Fruit fly (Drosophila melanogaster) whole organism, embryonic: ENCODE data around the gene CG6443.

ENCODE experiments used
- ATbp ChIP-seq: fragments of 200-800 bp; sonication (Bioruptor generic); optimal IDR thresholded peaks from 2 replicates; lab custom pipeline; 2017; ENCODE audit warnings: missing biosample characterization, mild to moderate bottlenecking, missing genetic modification characterization, missing genetic modification reagents
- Atf3 ChIP-seq: fragments of 200-800 bp; sonication (Bioruptor generic); optimal IDR thresholded peaks from 3 replicates; lab custom pipeline; 2016; ENCODE audit warnings: missing biosample characterization, missing genetic modification characterization
- Bgb ChIP-seq: fragments of 200-800 bp; sonication (Bioruptor generic); IDR thresholded peaks from 2 replicates; pipeline ENCODE4 v1.3.6; 2022; ENCODE audit warnings: missing biosample characterization, missing genetic modification characterization; ENCODE audit not compliant: partially characterized antibody
- Bteb2 ChIP-seq: fragments of 200-800 bp; sonication (Bioruptor generic); optimal IDR thresholded peaks from 2 replicates; lab custom pipeline; 2016; ENCODE audit warnings: missing biosample characterization, missing genetic modification characterization
- CG11093 ChIP-seq: fragments of 200-800 bp; sonication (Bioruptor generic); IDR thresholded peaks from 3 replicates; pipeline ENCODE4 v1.3.6; 2022; ENCODE audit warnings: missing biosample characterization, missing genetic modification characterization
- CG13775 ChIP-seq: fragments of 200-800 bp; sonication (Bioruptor generic); optimal IDR thresholded peaks from 3 replicates; lab custom pipeline; 2017; ENCODE audit warnings: missing biosample characterization, mild to moderate bottlenecking, missing genetic modification characterization
- CG13894 ChIP-seq: fragments of 200-800 bp; sonication (Bioruptor generic); optimal IDR thresholded peaks from 3 replicates; lab custom pipeline; 2018; ENCODE audit warnings: missing biosample characterization, mild to moderate bottlenecking, missing genetic modification characterization, moderate library complexity
- CG14667 ChIP-seq: fragments of 200-800 bp; sonication (Bioruptor generic); IDR thresholded peaks from 2 replicates; pipeline ENCODE4 v1.3.6; 2022; ENCODE audit warnings: missing biosample characterization, missing genetic modification characterization
- CG15269 ChIP-seq: fragments of 200-800 bp; sonication (Bioruptor generic); optimal IDR thresholded peaks from 2 replicates; lab custom pipeline; 2018; ENCODE audit warnings: missing biosample characterization, mild to moderate bottlenecking, missing genetic modification characterization, moderate library complexity
- CG1603 ChIP-seq: fragments of 200-800 bp; sonication (Bioruptor generic); optimal IDR thresholded peaks from 2 replicates; lab custom pipeline; 2019; ENCODE audit warnings: missing biosample characterization, mild to moderate bottlenecking, missing genetic modification characterization, moderate library complexity
- CG17829 ChIP-seq: fragments of 200-800 bp; optimal IDR thresholded peaks from 2 replicates; lab custom pipeline; 2019; ENCODE audit warnings: missing biosample characterization, mild to moderate bottlenecking, missing genetic modification characterization, moderate library complexity
- CG18764 ChIP-seq: fragments of 200-800 bp; sonication (Bioruptor generic); optimal IDR thresholded peaks from 3 replicates; lab custom pipeline; 2016; ENCODE audit warnings: missing biosample characterization, missing genetic modification characterization
- CG2116 ChIP-seq: fragments of 200-800 bp; sonication (Bioruptor generic); optimal IDR thresholded peaks from 3 replicates; lab custom pipeline; 2018; ENCODE audit warnings: missing biosample characterization, mild to moderate bottlenecking, missing genetic modification characterization
- CG30431 ChIP-seq: fragments of 200-800 bp; sonication (Bioruptor generic); optimal IDR thresholded peaks from 2 replicates; lab custom pipeline; 2017; ENCODE audit warnings: missing biosample characterization, missing genetic modification characterization
- CG3281 ChIP-seq: fragments of 200-800 bp; sonication (Bioruptor generic); optimal IDR thresholded peaks from 3 replicates; lab custom pipeline; 2017; ENCODE audit warnings: missing biosample characterization, mild to moderate bottlenecking, missing genetic modification characterization
- CG34224 ChIP-seq: fragments of 200-800 bp; sonication (Bioruptor generic); IDR thresholded peaks from 3 replicates; pipeline ENCODE4 v1.3.6; 2022; ENCODE audit warnings: missing biosample characterization, missing genetic modification characterization; ENCODE audit not compliant: partially characterized antibody
- CG3726 ChIP-seq: fragments of 200-800 bp; sonication (Bioruptor generic); IDR thresholded peaks from 3 replicates; pipeline ENCODE4, ENCODE4 v1.3.6; 2022; ENCODE audit warnings: missing biosample characterization, missing genetic modification characterization
- CG4617 ChIP-seq: fragments of 200-800 bp; sonication (Bioruptor generic); optimal IDR thresholded peaks from 3 replicates; lab custom pipeline; 2016; ENCODE audit warnings: missing biosample characterization, missing genetic modification characterization, borderline replicate concordance
- CG6791 ChIP-seq: fragments of 200-800 bp; sonication (Bioruptor generic); IDR thresholded peaks from 3 replicates; pipeline ENCODE4 v1.3.6; 2022; ENCODE audit warnings: missing biosample characterization, missing genetic modification characterization; ENCODE audit not compliant: partially characterized antibody
- CG6854 ChIP-seq: fragments of 200-800 bp; sonication (Bioruptor generic); optimal IDR thresholded peaks from 3 replicates; lab custom pipeline; 2017; ENCODE audit warnings: missing biosample characterization, mild to moderate bottlenecking, missing genetic modification characterization
- CG9817 ChIP-seq: fragments of 200-800 bp; sonication (Bioruptor generic); optimal IDR thresholded peaks from 2 replicates; lab custom pipeline; 2018; ENCODE audit warnings: missing biosample characterization, mild to moderate bottlenecking, missing genetic modification characterization, moderate library complexity
- CG9932 ChIP-seq: fragments of 200-800 bp; sonication (Bioruptor generic); IDR thresholded peaks from 2 replicates; pipeline ENCODE4 v1.3.6; 2022; ENCODE audit warnings: missing biosample characterization, missing genetic modification characterization
- CHES-1-like ChIP-seq: fragments of 200-800 bp; sonication (Bioruptor generic); optimal IDR thresholded peaks from 2 replicates; lab custom pipeline; 2016; ENCODE audit warnings: missing biosample characterization, missing genetic modification characterization
- CkIIα-i1 ChIP-seq: fragments of 200-800 bp; sonication (Bioruptor generic); IDR thresholded peaks from 2 replicates; pipeline ENCODE4 v1.3.6; 2022; ENCODE audit warnings: missing biosample characterization, missing genetic modification characterization
- Drgx ChIP-seq: fragments of 200-800 bp; sonication (Bioruptor generic); IDR thresholded peaks from 2 replicates; pipeline ENCODE4 v1.3.6; 2022; ENCODE audit warnings: missing biosample characterization, missing genetic modification characterization
- HLH54F ChIP-seq: fragments of 200-800 bp; sonication (Bioruptor generic); optimal IDR thresholded peaks from 3 replicates; lab custom pipeline; 2016; ENCODE audit warnings: missing biosample characterization, missing genetic modification characterization
- Hr51 ChIP-seq, 2 experiments: fragments of 200-800 bp; sonication (Bioruptor generic); optimal IDR thresholded peaks; 2 replicates in 1 of 2; 3 replicates in 1 of 2; lab custom pipeline; 2016 to 2018; ENCODE audit warnings: missing biosample characterization in 2 of 2, missing genetic modification characterization in 2 of 2, mild to moderate bottlenecking in 1 of 2, moderate library complexity in 1 of 2
- Hr78 ChIP-seq, 2 experiments: fragments of 200-800 bp in 1 of 2; fragments of >200 bp in 1 of 2; sonication (Bioruptor generic) in 1 of 2; optimal IDR thresholded peaks; 2 replicates each; lab custom pipeline; 2017 to 2019; ENCODE audit warnings: missing biosample characterization in 2 of 2, missing genetic modification characterization in 2 of 2, mild to moderate bottlenecking in 1 of 2, moderate library complexity in 1 of 2
- Jarid2 ChIP-seq: fragments of 200-800 bp; sonication (Bioruptor generic); optimal IDR thresholded peaks from 3 replicates; lab custom pipeline; 2017; ENCODE audit warnings: mild to moderate bottlenecking, missing biosample characterization, missing genetic modification reagents, missing genetic modification characterization
- Neu2 ChIP-seq: fragments of 200-800 bp; sonication (Bioruptor generic); optimal IDR thresholded peaks from 3 replicates; lab custom pipeline; 2016; ENCODE audit warnings: missing biosample characterization, missing genetic modification characterization, borderline replicate concordance
- Pdp1 ChIP-seq, 2 experiments: fragments of 200-800 bp; sonication (Bioruptor generic); optimal IDR thresholded peaks; 3 replicates each; lab custom pipeline; 2016; ENCODE audit warnings: missing biosample characterization in 2 of 2, missing genetic modification characterization in 2 of 2, mild to moderate bottlenecking in 1 of 2, moderate library complexity in 1 of 2
- caup ChIP-seq: fragments of 200-800 bp; sonication (Bioruptor generic); optimal IDR thresholded peaks from 3 replicates; lab custom pipeline; 2017; ENCODE audit warnings: missing biosample characterization, mild to moderate bottlenecking, missing genetic modification characterization, moderate library complexity; ENCODE audit not compliant: severe bottlenecking
- crp ChIP-seq, 2 experiments: fragments of 200-800 bp; sonication (Bioruptor generic); optimal IDR thresholded peaks; 2 replicates in 1 of 2; 3 replicates in 1 of 2; lab custom pipeline; 2017; ENCODE audit warnings: missing biosample characterization in 2 of 2, missing genetic modification characterization in 2 of 2, mild to moderate bottlenecking in 1 of 2, moderate library complexity in 1 of 2
- dati ChIP-seq: fragments of 200-800 bp; sonication (Bioruptor generic); IDR thresholded peaks from 2 replicates; pipeline ENCODE4 v1.3.6; 2022; ENCODE audit warnings: missing biosample characterization, missing genetic modification characterization
- dpn ChIP-seq, 2 experiments: fragments of 200-800 bp; sonication (Bioruptor generic); optimal IDR thresholded peaks; 3 replicates each; lab custom pipeline; 2016; ENCODE audit warnings: missing biosample characterization in 2 of 2, missing genetic modification characterization in 2 of 2
- fd96Cb ChIP-seq: fragments of 200-800 bp; sonication (Bioruptor generic); optimal IDR thresholded peaks from 2 replicates; lab custom pipeline; 2018; ENCODE audit warnings: missing biosample characterization, mild to moderate bottlenecking, missing genetic modification characterization, moderate library complexity
- gro ChIP-seq: fragments of 200-800 bp; sonication (Bioruptor generic); optimal IDR thresholded peaks from 2 replicates; lab custom pipeline; 2016; ENCODE audit warnings: missing biosample characterization, missing genetic modification characterization
- mirr ChIP-seq: fragments of 200-800 bp; sonication (Bioruptor generic); optimal IDR thresholded peaks from 3 replicates; lab custom pipeline; 2018; ENCODE audit warnings: missing biosample characterization, mild to moderate bottlenecking, missing genetic modification characterization
- odd ChIP-seq: fragments of 200-800 bp; sonication (Bioruptor generic); optimal IDR thresholded peaks from 2 replicates; lab custom pipeline; 2017; ENCODE audit warnings: missing biosample characterization, mild to moderate bottlenecking, missing genetic modification characterization
- onecut ChIP-seq: fragments of 200-800 bp; sonication (Bioruptor generic); IDR thresholded peaks from 2 replicates; pipeline ENCODE4 v1.3.6; 2022; ENCODE audit warnings: missing biosample characterization, missing genetic modification characterization
- pfk ChIP-seq: fragments of 200-800 bp; sonication (Bioruptor generic); optimal IDR thresholded peaks from 2 replicates; lab custom pipeline; 2018; ENCODE audit warnings: missing biosample characterization, mild to moderate bottlenecking, missing genetic modification characterization, moderate library complexity
- sc ChIP-seq, 3 experiments: fragments of >200 bp in 2 of 3; fragments of 200-800 bp in 1 of 3; sonication (Bioruptor generic) in 1 of 3; optimal IDR thresholded peaks; 2 replicates in 2 of 3; 3 replicates in 1 of 3; lab custom pipeline; 2017; ENCODE audit warnings: mild to moderate bottlenecking in 1 of 3, missing biosample characterization in 1 of 3, missing genetic modification characterization in 1 of 3, missing genetic modification reagents in 1 of 3
- scrt ChIP-seq: fragments of 200-800 bp; sonication (Bioruptor generic); optimal IDR thresholded peaks from 2 replicates; lab custom pipeline; 2018; ENCODE audit warnings: missing biosample characterization, mild to moderate bottlenecking, missing genetic modification characterization, moderate library complexity
- tll ChIP-seq, 2 experiments: fragments of 200-800 bp in 1 of 2; fragments of >200 bp in 1 of 2; sonication (Bioruptor generic) in 1 of 2; optimal IDR thresholded peaks; 2 replicates each; lab custom pipeline; 2017 to 2019; ENCODE audit warnings: missing biosample characterization in 2 of 2, missing genetic modification characterization in 2 of 2, mild to moderate bottlenecking in 1 of 2, moderate library complexity in 1 of 2
- trh ChIP-seq: fragments of 200-800 bp; sonication (Bioruptor generic); optimal IDR thresholded peaks from 2 replicates; lab custom pipeline; 2016; ENCODE audit warnings: missing biosample characterization, missing genetic modification characterization
- unc-4 ChIP-seq: fragments of 200-800 bp; sonication (Bioruptor generic); IDR thresholded peaks from 2 replicates; pipeline ENCODE4 v1.3.6; 2022; ENCODE audit warnings: missing biosample characterization, missing genetic modification characterization; ENCODE audit not compliant: partially characterized antibody

The CG6443 gene

dm6 chr2L:10736993-10737756 is 8.4 kb downstream of the CG6443 start, which contains the start of the genes Vha16-5 and CG12299 (continued):
- no peak for TF ChIP-seq Jarid2 (GFP tag; lab: Kevin White, UChicago)
- TF ChIP-seq CHES-1-like (GFP tag; lab: Kevin White, UChicago) = peak; percentile 87
- TF ChIP-seq CG13894 (tag; lab: Kevin White, UChicago) = no peak
- peak; percentile 73 for TF ChIP-seq dati (GFP tag; lab: Robert Waterston, UW)
- peak; percentile 84 for TF ChIP-seq CG17829 (tag; lab: Kevin White, UChicago)
- peak in 1 of 2 experiments; percentile 90 for TF ChIP-seq dpn (GFP tag; optimal IDR thresholded peaks at IDR 0.05; lab: Kevin White, UChicago)
- TF ChIP-seq unc-4 = peak; percentile 69
- TF ChIP-seq CG9817 (tag; lab: Kevin White, UChicago) = peak; percentile 72
- TF ChIP-seq tll (GFP tag; optimal IDR thresholded peaks at IDR 0.05; lab: Kevin White, UChicago) = no peak
- TF ChIP-seq HLH54F (GFP tag; lab: Kevin White, UChicago) = peak; percentile 93
- peak; percentile 90 for TF ChIP-seq CG6791 (GFP tag; lab: Robert Waterston, UW)
- TF ChIP-seq CG18764 (GFP tag; lab: Kevin White, UChicago) = peak; percentile 99
- no peak for TF ChIP-seq pfk
- no peak for TF ChIP-seq CG15269
- TF ChIP-seq CG3281 = no peak
- TF ChIP-seq CG13775 (GFP tag; lab: Kevin White, UChicago) = peak; percentile 91
- peak; percentile 89 for TF ChIP-seq onecut (GFP tag; lab: Robert Waterston, UW)
- peak; percentile 47 for TF ChIP-seq mirr (GFP tag; lab: Kevin White, UChicago)
- peak; percentile 50 for TF ChIP-seq trh (GFP tag; lab: Kevin White, UChicago)
- peak; percentile 80 for TF ChIP-seq CG34224 (GFP tag; lab: Robert Waterston, UW)
- peak; percentile 75 for TF ChIP-seq CG2116 (GFP tag; lab: Kevin White, UChicago)
- TF ChIP-seq CG9932 = peak; percentile 95
- TF ChIP-seq Bteb2 = peak; percentile 85
- TF ChIP-seq CG3726 (GFP tag; lab: Robert Waterston, UW) = peak; percentile 63; the same call in 2 of the 3 replicates
- peak; percentile 63 for TF ChIP-seq caup (GFP tag; lab: Kevin White, UChicago)
- TF ChIP-seq CG6854 (GFP tag; lab: Kevin White, UChicago) = no peak
- TF ChIP-seq Atf3 (GFP tag; lab: Kevin White, UChicago) = peak; percentile 62
- TF ChIP-seq CG30431 (GFP tag; lab: Kevin White, UChicago) = peak; percentile 54
- no peak for TF ChIP-seq scrt (GFP tag; lab: Kevin White, UChicago)
- TF ChIP-seq CG14667 (GFP tag; lab: Robert Waterston, UW) = peak; percentile 70
- TF ChIP-seq Pdp1 (GFP tag; optimal IDR thresholded peaks at IDR 0.05; lab: Kevin White, UChicago) = peak; percentile 84 to 88
- TF ChIP-seq odd = no peak
- peak in 1 of 2 experiments; percentile 90 for TF ChIP-seq Hr51 (GFP tag; optimal IDR thresholded peaks at IDR 0.05; lab: Kevin White, UChicago)
- peak in 1 of 2 experiments; percentile 57 for TF ChIP-seq crp (GFP tag; optimal IDR thresholded peaks at IDR 0.05; lab: Kevin White, UChicago)
- TF ChIP-seq ATbp (GFP tag; lab: Kevin White, UChicago) = no peak
- no peak for TF ChIP-seq Hr78 (GFP tag; optimal IDR thresholded peaks at IDR 0.05; lab: Kevin White, UChicago)
- peak; percentile 63 for TF ChIP-seq fd96Cb
- peak; percentile 78 for TF ChIP-seq CG4617 (GFP tag; lab: Kevin White, UChicago)
- no peak for TF ChIP-seq Neu2 (GFP tag; lab: Kevin White, UChicago)
- TF ChIP-seq gro = peak; percentile 76
- no peak for TF ChIP-seq sc (optimal IDR thresholded peaks at IDR 0.05; lab: Kevin White, UChicago)
- no peak for TF ChIP-seq sc (GFP tag; optimal IDR thresholded peaks at IDR 0.05; lab: Kevin White, UChicago)
- peak; percentile 93 for TF ChIP-seq Bgb
- TF ChIP-seq Drgx (GFP tag; lab: Robert Waterston, UW) = peak; percentile 68
- TF ChIP-seq CG11093 (GFP tag; lab: Robert Waterston, UW) = 0 out of 3 replicates have a peak, but pooled peaks have one; percentile 32
- peak; percentile 94 for TF ChIP-seq CG1603 (tag; lab: Kevin White, UChicago)
- 0 out of 2 replicates have a peak, but pooled peaks have one; percentile 10 for TF ChIP-seq CkIIα-i1 (GFP tag; lab: Robert Waterston, UW)
